Fruit fly (Drosophila melanogaster): ENCODE measurements around the gene CG14050.

DNA sequence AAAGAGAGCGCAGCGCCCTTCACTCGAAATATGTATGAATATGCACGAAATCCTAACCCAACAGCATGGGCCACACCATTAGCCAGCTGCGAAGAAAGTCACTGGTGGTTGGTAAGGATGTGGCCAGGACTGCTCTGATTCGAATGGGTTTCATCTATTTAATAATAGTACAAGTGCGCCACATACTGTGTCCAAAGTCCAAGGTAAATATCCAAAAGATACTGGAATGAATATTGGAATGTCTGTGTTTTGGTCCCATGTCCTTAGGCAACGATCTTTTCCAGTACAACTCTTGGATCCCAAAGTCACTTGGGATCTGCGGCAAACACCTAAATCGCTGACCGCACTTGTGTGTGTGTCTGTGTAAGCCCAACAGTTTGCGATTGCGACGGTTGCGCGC, 19.7 kb downstream of the CG14050 start:
- TF ChIP-seq CTCF (optimal IDR thresholded peaks at IDR 0.05) (no peak), CG8478 (optimal IDR thresholded peaks at IDR 0.05) (no peak)

All from S2 (cell line).